Worm (Caenorhabditis elegans): ENCODE data around the gene F55D1.1.

F55D1.1 gene

ce11 chrX:5479876-5480580 is 9.6 kb upstream of the F55D1.1 start:
- TF ChIP-seq Y116A8C.19 (tag; optimal IDR thresholded peaks at IDR 0.05; ENCODE audit: borderline replicate concordance) (no peak), xbp-1 (tag; optimal IDR thresholded peaks at IDR 0.05) (no peak), dsc-1 (tag; optimal IDR thresholded peaks at IDR 0.05) (no peak), pag-3 (tag; optimal IDR thresholded peaks at IDR 0.05; ENCODE audit: borderline replicate concordance, insufficient read depth) (no peak), ceh-90 (tag; optimal IDR thresholded peaks at IDR 0.05) (no peak), blmp-1 (tag; optimal IDR thresholded peaks at IDR 0.05) (peak; percentile 99), dpl-1 (GFP tag; optimal IDR thresholded peaks at IDR 0.05) (no peak), ztf-4 (tag; optimal IDR thresholded peaks at IDR 0.05) (no peak), lin-39 (tag; optimal IDR thresholded peaks at IDR 0.05) (no peak), hpl-2 (GFP tag; optimal IDR thresholded peaks at IDR 0.05) (no peak), unc-130 (tag; optimal IDR thresholded peaks at IDR 0.05) (no peak), ztf-11 (tag; optimal IDR thresholded peaks at IDR 0.05) (no peak), lin-14 (GFP tag; optimal IDR thresholded peaks at IDR 0.05) (peak; percentile 34), ceh-63 (GFP tag; optimal IDR thresholded peaks at IDR 0.05) (no peak), elt-2 (tag; optimal IDR thresholded peaks at IDR 0.05) (peak; percentile 59), lin-15B (tag; optimal IDR thresholded peaks at IDR 0.05) (no peak), ets-5 (GFP tag; IDR thresholded peaks at IDR 0.05) (no peak), fkh-8 (tag; optimal IDR thresholded peaks at IDR 0.05) (no peak), aly-2 (tag; optimal IDR thresholded peaks at IDR 0.05) (no peak), nhr-47 (tag; optimal IDR thresholded peaks at IDR 0.05) (no peak), efl-3 (GFP tag; optimal IDR thresholded peaks at IDR 0.05) (no peak), nhr-20 (tag; optimal IDR thresholded peaks at IDR 0.05) (peak; percentile 36), tbx-2 (tag; optimal IDR thresholded peaks at IDR 0.05) (no peak), C16A3.4 (tag; optimal IDR thresholded peaks at IDR 0.05) (peak; percentile 40), sox-4 (tag; optimal IDR thresholded peaks at IDR 0.05) (no peak), nhr-71 (tag; optimal IDR thresholded peaks at IDR 0.05) (peak; percentile 50), unc-98 (GFP tag; IDR thresholded peaks at IDR 0.05) (no peak), hlh-4 (tag; optimal IDR thresholded peaks at IDR 0.05) (no peak), C04F5.9 (tag; optimal IDR thresholded peaks at IDR 0.05) (no peak), nhr-237 (tag; optimal IDR thresholded peaks at IDR 0.05) (no peak), F16B12.6 (tag; optimal IDR thresholded peaks at IDR 0.05) (no peak), sup-37 (GFP tag; optimal IDR thresholded peaks at IDR 0.05) (no peak), tlp-1 (tag; optimal IDR thresholded peaks at IDR 0.05) (no peak), lin-35 (GFP tag; optimal IDR thresholded peaks at IDR 0.05) (peak in 1 of 2 experiments; percentile 60), aha-1 (tag; optimal IDR thresholded peaks at IDR 0.05) (no peak), pqm-1 (tag; optimal IDR thresholded peaks at IDR 0.05) (no peak), snu-23 (GFP tag; optimal IDR thresholded peaks at IDR 0.05) (peak; percentile 11), ceh-82 (tag; optimal IDR thresholded peaks at IDR 0.05) (no peak), fos-1 (tag; optimal IDR thresholded peaks at IDR 0.05) (peak; percentile 32), unc-62 (GFP tag; optimal IDR thresholded peaks at IDR 0.05) (no peak), mab-9 (GFP tag; IDR thresholded peaks at IDR 0.05) (no peak), nhr-19 (GFP tag; conservative IDR thresholded peaks at IDR 0.05) (0 out of 2 replicates have a peak, but pooled peaks have one; percentile 5), jun-1 (tag; optimal IDR thresholded peaks at IDR 0.05) (peak; percentile 58), fkh-4 (tag; optimal IDR thresholded peaks at IDR 0.05; ENCODE audit: borderline replicate concordance) (no peak), elt-3 (tag; optimal IDR thresholded peaks at IDR 0.05) (peak in 2 of 6 experiments; percentile 12 to 36), nhr-84 (tag; optimal IDR thresholded peaks at IDR 0.05) (no peak), rnt-1 (tag; optimal IDR thresholded peaks at IDR 0.05) (no peak), swsn-7 (tag; optimal IDR thresholded peaks at IDR 0.05) (no peak), snpc-4 (tag; optimal IDR thresholded peaks at IDR 0.05) (no peak), ceh-8 (GFP tag; optimal IDR thresholded peaks at IDR 0.05) (no peak), nhr-76 (tag; optimal IDR thresholded peaks at IDR 0.05) (no peak), ceh-88 (GFP tag; IDR thresholded peaks at IDR 0.05) (no peak)
